Worm (Caenorhabditis elegans) whole organism, L1 larva: ENCODE measurements around the gene F35D2.3.
A peak's percentile ranks its signal among the peaks of the same experiment; 100 is the strongest.

Experiments used
- aha-1 ChIP-seq: fragments of 150-350 bp; optimal IDR thresholded peaks from 2 replicates; lab custom pipeline; 2014; ENCODE audit warnings: missing biosample characterization, missing genetic modification characterization
- aly-2 ChIP-seq: fragments of 150-350 bp; optimal IDR thresholded peaks from 2 replicates; lab custom pipeline; 2014; ENCODE audit warnings: missing biosample characterization, missing genetic modification characterization
- ama-1 ChIP-seq: fragments of 150-350 bp; optimal IDR thresholded peaks from 2 replicates; lab custom pipeline; 2014
- blmp-1 ChIP-seq: fragments of 150-350 bp; optimal IDR thresholded peaks from 2 replicates; lab custom pipeline; 2014; ENCODE audit warnings: missing biosample characterization, missing genetic modification characterization
- ceh-8 ChIP-seq: fragments of 200-800 bp; sonication (Bioruptor generic); optimal IDR thresholded peaks from 2 replicates; lab custom pipeline; 2018; ENCODE audit warnings: mild to moderate bottlenecking, missing genetic modification characterization, moderate library complexity, missing compliant biosample characterization
- ceh-90 ChIP-seq: sonication (generic microtip); optimal IDR thresholded peaks from 2 replicates; lab custom pipeline; 2016; ENCODE audit warnings: missing genetic modification characterization, missing compliant biosample characterization
- dsc-1 ChIP-seq: sonication (generic microtip); optimal IDR thresholded peaks from 2 replicates; lab custom pipeline; 2016; ENCODE audit warnings: mild to moderate bottlenecking, missing genetic modification characterization, missing compliant biosample characterization
- efl-3 ChIP-seq: fragments of 200-800 bp; sonication (Bioruptor generic); optimal IDR thresholded peaks from 2 replicates; lab custom pipeline; 2018; ENCODE audit warnings: mild to moderate bottlenecking, missing genetic modification characterization, missing compliant biosample characterization
- elt-2 ChIP-seq: sonication (generic microtip); optimal IDR thresholded peaks from 2 replicates; lab custom pipeline; 2016; ENCODE audit warnings: missing genetic modification characterization, mild to moderate bottlenecking, inconsistent platforms, missing compliant biosample characterization, missing genetic modification reagents
- fkh-4 ChIP-seq: sonication (generic microtip); optimal IDR thresholded peaks from 2 replicates; lab custom pipeline; 2016; ENCODE audit warnings: missing compliant biosample characterization, missing genetic modification characterization, borderline replicate concordance
- fos-1 ChIP-seq: fragments of 150-350 bp; optimal IDR thresholded peaks from 2 replicates; lab custom pipeline; 2014; ENCODE audit warnings: missing biosample characterization, missing genetic modification characterization
- hlh-4 ChIP-seq: sonication (generic microtip); optimal IDR thresholded peaks from 2 replicates; lab custom pipeline; 2016; ENCODE audit warnings: mild to moderate bottlenecking, missing genetic modification characterization, missing compliant biosample characterization
- hpl-2 ChIP-seq: fragments of 150-350 bp; optimal IDR thresholded peaks from 2 replicates; lab custom pipeline; 2014; ENCODE audit warnings: missing biosample characterization, missing genetic modification reagents, missing genetic modification characterization
- isw-1 ChIP-seq: fragments of 200-800 bp; sonication (Bioruptor generic); IDR thresholded peaks from 2 replicates; pipeline ENCODE4 v1.3.6; 2022; ENCODE audit warnings: missing genetic modification characterization, missing compliant biosample characterization
- lin-14 ChIP-seq: fragments of 200-800 bp; sonication (Bioruptor generic); optimal IDR thresholded peaks from 2 replicates; lab custom pipeline; 2018; ENCODE audit warnings: mild to moderate bottlenecking, missing genetic modification characterization, moderate library complexity, missing compliant biosample characterization
- lin-15B ChIP-seq: fragments of 150-350 bp; sonication (generic microtip); optimal IDR thresholded peaks from 3 replicates; lab custom pipeline; 2014; ENCODE audit warnings: missing biosample characterization, missing genetic modification characterization
- lir-3 ChIP-seq: sonication (generic microtip); optimal IDR thresholded peaks from 2 replicates; lab custom pipeline; 2016; ENCODE audit warnings: mild to moderate bottlenecking, missing genetic modification characterization, moderate library complexity, missing compliant biosample characterization; ENCODE audit not compliant: poor library complexity
- mep-1 ChIP-seq: fragments of 150-350 bp; optimal IDR thresholded peaks from 2 replicates; lab custom pipeline; 2014; ENCODE audit warnings: missing biosample characterization, missing genetic modification characterization
- nhr-11 ChIP-seq: fragments of 150-350 bp; optimal IDR thresholded peaks from 2 replicates; lab custom pipeline; 2014; ENCODE audit warnings: missing biosample characterization, missing genetic modification characterization
- nhr-12 ChIP-seq: sonication (generic microtip); optimal IDR thresholded peaks from 2 replicates; lab custom pipeline; 2017; ENCODE audit warnings: missing biosample characterization, missing genetic modification characterization
- nhr-71 ChIP-seq: sonication (generic microtip); optimal IDR thresholded peaks from 2 replicates; lab custom pipeline; 2016; ENCODE audit warnings: mild to moderate bottlenecking, missing genetic modification characterization, moderate library complexity, missing compliant biosample characterization
- nhr-76 ChIP-seq: sonication (generic microtip); optimal IDR thresholded peaks from 2 replicates; lab custom pipeline; 2017; ENCODE audit warnings: missing biosample characterization, missing genetic modification characterization
- nhr-77 ChIP-seq: fragments of 150-350 bp; optimal IDR thresholded peaks from 2 replicates; lab custom pipeline; 2014; ENCODE audit warnings: missing biosample characterization, missing genetic modification characterization
- nhr-90 ChIP-seq: sonication (generic microtip); optimal IDR thresholded peaks from 2 replicates; lab custom pipeline; 2016; ENCODE audit warnings: mild to moderate bottlenecking, missing genetic modification characterization, missing compliant biosample characterization; ENCODE audit not compliant: poor library complexity
- pax-3 ChIP-seq: fragments of 200-800 bp; sonication (Bioruptor generic); optimal IDR thresholded peaks from 2 replicates; lab custom pipeline; 2018; ENCODE audit warnings: mild to moderate bottlenecking, missing genetic modification characterization, moderate library complexity, missing compliant biosample characterization
- pqm-1 ChIP-seq: sonication (generic microtip); optimal IDR thresholded peaks from 3 replicates; lab custom pipeline; 2017; ENCODE audit warnings: missing biosample characterization, missing genetic modification characterization
- snpc-4 ChIP-seq: fragments of 150-350 bp; optimal IDR thresholded peaks from 2 replicates; lab custom pipeline; 2014; ENCODE audit warnings: missing biosample characterization, missing genetic modification characterization
- sox-4 ChIP-seq: sonication (generic microtip); optimal IDR thresholded peaks from 2 replicates; lab custom pipeline; 2016; ENCODE audit warnings: missing genetic modification characterization, missing compliant biosample characterization
- swsn-7 ChIP-seq: sonication (generic microtip); optimal IDR thresholded peaks from 2 replicates; lab custom pipeline; 2016; ENCODE audit warnings: missing genetic modification characterization, missing compliant biosample characterization
- tbx-2 ChIP-seq: sonication (generic microtip); optimal IDR thresholded peaks from 2 replicates; lab custom pipeline; 2016; ENCODE audit warnings: missing genetic modification characterization, missing compliant biosample characterization
- unc-30 ChIP-seq: sonication (generic microtip); optimal IDR thresholded peaks from 2 replicates; lab custom pipeline; 2017; ENCODE audit warnings: missing biosample characterization, missing genetic modification characterization
- unc-62 ChIP-seq: fragments of 150-350 bp; optimal IDR thresholded peaks from 2 replicates; lab custom pipeline; 2014; ENCODE audit warnings: missing biosample characterization, missing genetic modification reagents, missing genetic modification characterization
- unc-98 ChIP-seq: fragments of 200-800 bp; sonication (Bioruptor generic); IDR thresholded peaks from 2 replicates; pipeline ENCODE4 v1.3.6; 2022; ENCODE audit warnings: missing genetic modification characterization, missing compliant biosample characterization
- vab-15 ChIP-seq: sonication (generic microtip); optimal IDR thresholded peaks from 2 replicates; lab custom pipeline; 2017; ENCODE audit warnings: missing genotype, mild to moderate bottlenecking, missing genetic modification characterization, missing compliant biosample characterization
- xbp-1 ChIP-seq: sonication (generic microtip); optimal IDR thresholded peaks from 2 replicates; lab custom pipeline; 2016; ENCODE audit warnings: missing genetic modification characterization, missing compliant biosample characterization
- zip-4 ChIP-seq: fragments of 200-800 bp; sonication (Bioruptor generic); optimal IDR thresholded peaks from 2 replicates; lab custom pipeline; 2018; ENCODE audit warnings: mild to moderate bottlenecking, missing genetic modification characterization, moderate library complexity, missing compliant biosample characterization
- ztf-4 ChIP-seq: fragments of 150-350 bp; optimal IDR thresholded peaks from 2 replicates; lab custom pipeline; 2014; ENCODE audit warnings: missing biosample characterization, missing genetic modification characterization

F35D2.3 gene

ce11 chrII:7543808-7544207 lies 26.6 kb upstream of the F35D2.3 start, which contains the start of gene rol-8:
Gene rol-8 (plus strand): TSS chrII:7544108.
- TF ChIP-seq blmp-1 (tag; lab: Kevin White, UChicago) (peak; percentile 9), ama-1 (lab: Kevin White, UChicago) (no peak), unc-30 (tag; lab: Kevin White, UChicago) (no peak), nhr-90 (no peak), zip-4 (GFP tag; lab: Kevin White, UChicago) (no peak)

DNA sequence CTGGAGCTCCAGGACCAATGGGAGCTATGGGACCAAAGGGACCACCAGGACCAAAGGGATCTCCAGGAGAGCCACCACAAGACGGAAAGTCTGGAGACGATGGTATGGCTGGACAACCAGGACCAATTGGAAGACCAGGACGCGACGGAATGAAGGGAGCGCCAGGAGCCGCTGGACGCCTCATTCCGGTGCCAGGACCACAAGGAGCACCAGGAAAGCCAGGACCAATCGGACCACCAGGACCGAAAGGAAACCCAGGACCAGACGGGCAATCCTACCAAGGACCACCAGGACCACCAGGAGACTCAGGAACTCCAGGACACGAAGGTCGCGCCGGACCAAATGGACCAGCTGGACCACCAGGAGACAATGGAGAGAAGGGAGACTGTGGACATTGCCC lies 25.6 kb upstream of the F35D2.3 start:
- TF ChIP-seq swsn-7 (tag; lab: Kevin White, UChicago), result no peak
- TF ChIP-seq tbx-2 (tag; lab: Kevin White, UChicago), result no peak
- TF ChIP-seq dsc-1 (tag; lab: Kevin White, UChicago), result no peak
- TF ChIP-seq, all 84 proteins: peak for 0

DNA sequence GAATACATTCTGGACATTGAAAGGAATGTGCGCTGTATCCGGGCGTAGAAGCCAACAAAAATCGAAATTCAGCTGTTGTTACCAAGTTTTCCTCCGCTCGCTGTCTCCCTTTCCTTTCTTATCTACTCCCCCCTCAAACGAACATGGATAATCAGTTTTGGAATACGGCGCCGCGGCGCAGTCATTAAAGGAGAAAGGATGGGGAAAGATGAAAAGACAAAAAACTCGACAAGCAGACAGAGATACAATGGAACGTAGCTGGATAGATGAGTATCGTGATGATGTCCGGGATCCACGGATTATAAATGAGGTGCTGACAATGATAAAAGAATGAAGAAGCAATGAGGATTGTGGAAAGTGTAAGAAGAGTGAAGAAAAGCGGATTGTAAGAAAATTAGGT lies 25.0 kb upstream of the F35D2.3 start:
- TF ChIP-seq nhr-76 (no peak), ama-1 (lab: Kevin White, UChicago) (peak; percentile 85), blmp-1 (tag; lab: Kevin White, UChicago) (peak; percentile 97), ztf-4 (peak; percentile 17), nhr-71 (tag; lab: Kevin White, UChicago) (no peak)

DNA sequence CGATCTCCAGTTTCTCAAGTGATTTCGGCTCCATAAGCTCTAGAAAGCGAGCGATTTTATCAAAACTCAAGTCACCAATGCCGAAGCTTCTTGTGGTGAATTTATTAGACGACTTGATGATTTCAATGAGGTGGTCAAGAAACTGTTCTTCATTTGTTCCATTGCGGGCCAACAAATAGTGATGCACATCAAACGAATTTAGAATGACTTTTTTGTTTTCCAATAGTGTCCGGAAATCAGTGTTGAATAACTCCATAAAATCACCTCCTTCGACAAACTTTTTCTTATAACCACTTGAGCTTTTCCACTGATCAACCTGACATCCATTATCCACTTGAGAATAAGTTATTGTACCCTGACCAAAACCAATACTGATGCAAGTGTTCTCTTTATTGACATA lies 23.1 kb upstream of the F35D2.3 start:
- TF ChIP-seq hlh-4 (tag; lab: Kevin White, UChicago), result no peak
- TF ChIP-seq fkh-4 (tag; lab: Kevin White, UChicago), result no peak
- TF ChIP-seq nhr-12 (tag; lab: Kevin White, UChicago), result no peak
- no peak for TF ChIP-seq pqm-1 (tag; lab: Kevin White, UChicago)
- TF ChIP-seq isw-1 (GFP tag; lab: Robert Waterston, UW), result no peak
- no peak for TF ChIP-seq ama-1 (lab: Kevin White, UChicago)
- TF ChIP-seq nhr-11 (tag; lab: Kevin White, UChicago), result no peak
- no peak for TF ChIP-seq aha-1 (tag; lab: Kevin White, UChicago)
- TF ChIP-seq elt-2 (tag; lab: Kevin White, UChicago), result no peak
- no peak for TF ChIP-seq efl-3 (GFP tag; lab: Kevin White, UChicago)
- TF ChIP-seq nhr-77, result no peak
- TF ChIP-seq unc-62 (GFP tag; lab: Kevin White, UChicago), result no peak
- TF ChIP-seq sox-4, result no peak
- TF ChIP-seq lin-15B (tag; lab: Kevin White, UChicago), result no peak
- TF ChIP-seq, all 84 proteins: peak for 0

- TF ChIP-seq ceh-8 (GFP tag; lab: Kevin White, UChicago) (no peak), pax-3 (tag; lab: Kevin White, UChicago) (no peak), lin-14 (GFP tag; lab: Kevin White, UChicago) (no peak), swsn-7 (tag; lab: Kevin White, UChicago) (no peak), snpc-4 (tag; lab: Kevin White, UChicago) (no peak), unc-30 (tag; lab: Kevin White, UChicago) (no peak), ceh-90 (tag; lab: Kevin White, UChicago) (no peak), unc-98 (no peak), blmp-1 (tag; lab: Kevin White, UChicago) (no peak)
Measured at ce11 chrII:7548044-7548443, 22.4 kb upstream of the F35D2.3 start, which contains the start of gene fbxa-224. Gene fbxa-224 (minus strand): TSS chrII:7548144.

- no peak for TF ChIP-seq fos-1 (tag; lab: Kevin White, UChicago)
- TF ChIP-seq aly-2 (tag; lab: Kevin White, UChicago), result no peak
- no peak for TF ChIP-seq lir-3 (tag; lab: Kevin White, UChicago)
- no peak for TF ChIP-seq vab-15 (tag; lab: Kevin White, UChicago)
- TF ChIP-seq ceh-8 (GFP tag; lab: Kevin White, UChicago), result no peak
- TF ChIP-seq hpl-2 (GFP tag; lab: Kevin White, UChicago), result no peak
- TF ChIP-seq mep-1 (tag; lab: Kevin White, UChicago), result no peak
- no peak for TF ChIP-seq elt-2 (tag; lab: Kevin White, UChicago)
- no peak for TF ChIP-seq xbp-1 (tag; lab: Kevin White, UChicago)
- TF ChIP-seq unc-98, result no peak
Measured at ce11 chrII:7549035-7549434, 21.4 kb upstream of the F35D2.3 start, which contains the start of gene tph-1. Gene tph-1 (plus strand): TSS chrII:7549335.
